Fruit fly (Drosophila melanogaster): Measurements from ENCODE around the gene CG6144.

Gene CG6144

dm6 chr2L:10526953-10527584, 38.6 kb downstream of the CG6144 start, which contains the start of gene Lip4:
Gene Lip4, plus strand, starts transcription at chr2L:10527572.
- TF ChIP-seq Meics (GFP tag; optimal IDR thresholded peaks at IDR 0.05) = peak; percentile 80
- peak; percentile 72 for TF ChIP-seq CG6765 (GFP tag; optimal IDR thresholded peaks at IDR 0.05)
- peak; percentile 69 for TF ChIP-seq CG5953 (GFP tag; IDR thresholded peaks at IDR 0.05)
- TF ChIP-seq CG2875 (GFP tag; optimal IDR thresholded peaks at IDR 0.05) = peak; percentile 38
- TF ChIP-seq PHDP (tag; optimal IDR thresholded peaks at IDR 0.05) = peak; percentile 82
- no peak for TF ChIP-seq sim (GFP tag; IDR thresholded peaks at IDR 0.05)
- no peak for TF ChIP-seq HmgD (GFP tag; optimal IDR thresholded peaks at IDR 0.05)
- TF ChIP-seq CG30431 (GFP tag; optimal IDR thresholded peaks at IDR 0.05) = peak; percentile 3
- peak; percentile 79 for TF ChIP-seq Rfx (GFP tag; IDR thresholded peaks at IDR 0.05)
- TF ChIP-seq CG11398 (GFP tag; optimal IDR thresholded peaks at IDR 0.05) = no peak
- TF ChIP-seq cato (GFP tag; optimal IDR thresholded peaks at IDR 0.05; ENCODE audit: borderline replicate concordance) = peak; percentile 40
- peak; percentile 64 for TF ChIP-seq tin (GFP tag; optimal IDR thresholded peaks at IDR 0.05)
- TF ChIP-seq CG11085 (GFP tag; IDR thresholded peaks at IDR 0.05) = peak; percentile 73
- TF ChIP-seq Jarid2 (GFP tag; optimal IDR thresholded peaks at IDR 0.05) = peak; percentile 47
- peak; percentile 43; the same call in 2 of the 3 replicates for TF ChIP-seq croc (GFP tag; conservative IDR thresholded peaks at IDR 0.05)
- peak; percentile 44; the same call in 1 of the 2 replicates for TF ChIP-seq CG10321 (GFP tag; IDR thresholded peaks at IDR 0.05)
- TF ChIP-seq lola (GFP tag; optimal IDR thresholded peaks at IDR 0.05) = peak in 1 of 3 experiments; percentile 53
- peak; percentile 70 for TF ChIP-seq Hsf (GFP tag; optimal IDR thresholded peaks at IDR 0.05)
- TF ChIP-seq CG10543 (GFP tag; optimal IDR thresholded peaks at IDR 0.05) = no peak
- peak in 1 of 2 experiments; percentile 11 for TF ChIP-seq crp (GFP tag; optimal IDR thresholded peaks at IDR 0.05)
- TF ChIP-seq MBD-R2 (GFP tag; IDR thresholded peaks at IDR 0.05) = peak; percentile 45; the same call in 1 of the 2 replicates
- no peak for TF ChIP-seq hbn (GFP tag; IDR thresholded peaks at IDR 0.05; ENCODE audit: partially characterized antibody)
- no peak for TF ChIP-seq amos (GFP tag; IDR thresholded peaks at IDR 0.05; ENCODE audit: partially characterized antibody)
- no peak for TF ChIP-seq CG42726 (GFP tag; IDR thresholded peaks at IDR 0.05; ENCODE audit: partially characterized antibody)
- peak; percentile 89 for TF ChIP-seq gem (tag; optimal IDR thresholded peaks at IDR 0.05)
- TF ChIP-seq ci (GFP tag; IDR thresholded peaks at IDR 0.05) = peak; percentile 74; the same call in 2 of the 3 replicates
- no peak for TF ChIP-seq tna (GFP tag; IDR thresholded peaks at IDR 0.05; ENCODE audit: partially characterized antibody)
- peak; percentile 57 for TF ChIP-seq oc (tag; optimal IDR thresholded peaks at IDR 0.05)
- TF ChIP-seq jigr1 (GFP tag; IDR thresholded peaks at IDR 0.05) = no peak
- TF ChIP-seq Fer3 (tag; optimal IDR thresholded peaks at IDR 0.05) = peak; percentile 74
- no peak for TF ChIP-seq slp2 (GFP tag; optimal IDR thresholded peaks at IDR 0.05)
- TF ChIP-seq zen (tag; optimal IDR thresholded peaks at IDR 0.05) = peak; percentile 84
- peak; percentile 54 for TF ChIP-seq CG18619 (GFP tag; optimal IDR thresholded peaks at IDR 0.05)
- TF ChIP-seq ap (GFP tag; IDR thresholded peaks at IDR 0.05) = peak; percentile 79
- TF ChIP-seq Dip2 (GFP tag; IDR thresholded peaks at IDR 0.05) = no peak
- TF ChIP-seq CG9727 (GFP tag; optimal IDR thresholded peaks at IDR 0.05) = peak; percentile 86
- peak; percentile 82 for TF ChIP-seq CG17829 (tag; optimal IDR thresholded peaks at IDR 0.05)
- no peak for TF ChIP-seq CG17186 (GFP tag; optimal IDR thresholded peaks at IDR 0.05)
- TF ChIP-seq Ptx1 (GFP tag; IDR thresholded peaks at IDR 0.05) = peak; percentile 84
- peak; percentile 40 for TF ChIP-seq CG13624 (GFP tag; optimal IDR thresholded peaks at IDR 0.05)
- TF ChIP-seq Mad (GFP tag; optimal IDR thresholded peaks at IDR 0.05) = peak; percentile 31
- TF ChIP-seq pfk (GFP tag; optimal IDR thresholded peaks at IDR 0.05) = no peak
- peak; percentile 60 for TF ChIP-seq CG18764 (GFP tag; optimal IDR thresholded peaks at IDR 0.05)
- TF ChIP-seq chinmo (GFP tag; IDR thresholded peaks at IDR 0.05; ENCODE audit: partially characterized antibody) = peak; percentile 76; the same call in 2 of the 4 replicates
- peak; percentile 19 for TF ChIP-seq Atf3 (GFP tag; optimal IDR thresholded peaks at IDR 0.05)
- 0 out of 3 replicates have a peak, but pooled peaks have one; percentile 50 for TF ChIP-seq CG11093 (GFP tag; IDR thresholded peaks at IDR 0.05)
- peak; percentile 67 for TF ChIP-seq Bteb2 (GFP tag; optimal IDR thresholded peaks at IDR 0.05)
- TF ChIP-seq Ada2b (GFP tag; IDR thresholded peaks at IDR 0.05) = peak; percentile 79
- no peak for TF ChIP-seq CG9876 (GFP tag; optimal IDR thresholded peaks at IDR 0.05)

Data from whole organism, embryonic.